Worm (Caenorhabditis elegans): Measurements from ENCODE around the gene gar-3.

ce11 chrV:14536274-14536673 lies 43.2 kb downstream of the gar-3 start, which contains the start of gene tag-191:
- TF ChIP-seq nhr-6 (tag; optimal IDR thresholded peaks at IDR 0.05): no peak
- TF ChIP-seq mdl-1 (tag; optimal IDR thresholded peaks at IDR 0.05): no peak
- no peak for TF ChIP-seq unc-62 (GFP tag; optimal IDR thresholded peaks at IDR 0.05)
- TF ChIP-seq unc-55 (GFP tag; optimal IDR thresholded peaks at IDR 0.05): no peak
- no peak for TF ChIP-seq egl-27 (tag; optimal IDR thresholded peaks at IDR 0.05)
- TF ChIP-seq unc-39 (tag; optimal IDR thresholded peaks at IDR 0.05): no peak
- TF ChIP-seq nhr-237 (tag; optimal IDR thresholded peaks at IDR 0.05): no peak
- no peak for TF ChIP-seq elt-3 (tag; optimal IDR thresholded peaks at IDR 0.05)
- TF ChIP-seq lin-11 (tag; optimal IDR thresholded peaks at IDR 0.05): no peak
- no peak for TF ChIP-seq lin-13 (GFP tag; optimal IDR thresholded peaks at IDR 0.05)
- TF ChIP-seq ama-1 (optimal IDR thresholded peaks at IDR 0.05): no peak
- no peak for TF ChIP-seq lin-39 (tag; optimal IDR thresholded peaks at IDR 0.05)
- TF ChIP-seq nhr-21 (tag; optimal IDR thresholded peaks at IDR 0.05): no peak
- TF ChIP-seq elt-1 (tag; optimal IDR thresholded peaks at IDR 0.05): no peak

All from whole organism, L2 larva.